Fruit fly (Drosophila melanogaster): ENCODE results near the gene Sarm.
A peak's percentile ranks its signal among the peaks of the same experiment; 100 is the strongest.

The Sarm gene

DNA sequence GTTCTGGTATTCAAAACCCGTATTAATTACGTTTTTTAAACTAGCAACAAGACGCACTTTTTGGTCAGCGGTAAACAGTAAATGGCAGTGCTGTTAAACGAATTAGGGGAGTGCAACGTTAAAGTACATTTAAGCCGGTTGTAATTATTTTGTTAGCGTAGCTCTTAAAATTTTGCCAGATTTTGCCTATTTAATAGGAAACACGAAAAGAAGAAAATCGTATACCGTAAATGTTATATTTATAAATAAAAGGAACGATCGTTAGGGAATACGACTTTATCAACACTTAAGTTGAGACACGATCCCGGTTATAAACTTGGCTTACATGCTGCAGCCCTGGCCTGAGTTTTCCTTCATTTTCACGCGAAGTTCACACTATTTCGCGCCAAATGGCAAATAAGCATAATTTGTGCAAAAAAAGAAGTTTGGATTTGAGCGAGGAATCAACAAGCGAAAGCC is 73.8 kb downstream of the Sarm start, which contains the start of the genes Setx and mus301 (continued):
- TF ChIP-seq CG11560 (tag; IDR thresholded peaks at IDR 0.05) (peak; percentile 60; the same call in 1 of the 3 replicates), CG10267 (tag; optimal IDR thresholded peaks at IDR 0.05) (peak; percentile 98), dm (GFP tag; optimal IDR thresholded peaks at IDR 0.05) (peak; percentile 80), bbx (GFP tag; IDR thresholded peaks at IDR 0.05; ENCODE audit: partially characterized antibody) (no peak), Hr3 (GFP tag; optimal IDR thresholded peaks at IDR 0.05) (peak; percentile 85), zen (tag; optimal IDR thresholded peaks at IDR 0.05) (peak; percentile 88), Awh (GFP tag; IDR thresholded peaks at IDR 0.05) (no peak), Taf1 (GFP tag; IDR thresholded peaks at IDR 0.05) (no peak; the same call in 1 of the 2 replicates), CG14667 (GFP tag; IDR thresholded peaks at IDR 0.05) (peak; percentile 66), sob (GFP tag; IDR thresholded peaks at IDR 0.05) (peak; percentile 92), Ssrp (tag; optimal IDR thresholded peaks at IDR 0.05) (peak; percentile 72), ttk (GFP tag; IDR thresholded peaks at IDR 0.05) (peak; percentile 54; the same call in 1 of the 2 replicates), Fer2 (tag; optimal IDR thresholded peaks at IDR 0.05) (peak; percentile 52), CG2712 (tag; optimal IDR thresholded peaks at IDR 0.05) (peak; percentile 82), pum (GFP tag; optimal IDR thresholded peaks at IDR 0.05) (peak; percentile 81), z (GFP tag; IDR thresholded peaks at IDR 0.05) (no peak), CG5180 (GFP tag; optimal IDR thresholded peaks at IDR 0.05) (no peak), CG3995 (GFP tag; optimal IDR thresholded peaks at IDR 0.05) (peak; percentile 54), Camta (GFP tag; optimal IDR thresholded peaks at IDR 0.05) (peak; percentile 84), Fer3 (tag; optimal IDR thresholded peaks at IDR 0.05) (peak; percentile 70), Rfx (GFP tag; IDR thresholded peaks at IDR 0.05) (peak; percentile 89), tin (GFP tag; optimal IDR thresholded peaks at IDR 0.05) (peak; percentile 85), insv (GFP tag; optimal IDR thresholded peaks at IDR 0.05) (peak in 1 of 2 experiments; percentile 51), CG14860 (GFP tag; IDR thresholded peaks at IDR 0.05; ENCODE audit: partially characterized antibody) (no peak), jing (GFP tag; optimal IDR thresholded peaks at IDR 0.05) (peak; percentile 25), Eip74EF (GFP tag; optimal IDR thresholded peaks at IDR 0.05) (no peak), cad (GFP tag; optimal IDR thresholded peaks at IDR 0.05) (no peak), CG7928 (GFP tag; optimal IDR thresholded peaks at IDR 0.05) (peak; percentile 94), row (GFP tag; IDR thresholded peaks at IDR 0.05) (peak; percentile 68), CG9932 (GFP tag; IDR thresholded peaks at IDR 0.05) (peak; percentile 94), emc (GFP tag; optimal IDR thresholded peaks at IDR 0.05) (peak; percentile 71), gro (GFP tag; optimal IDR thresholded peaks at IDR 0.05) (peak; percentile 84), br (optimal IDR thresholded peaks at IDR 0.05) (no peak), hb (GFP tag; IDR thresholded peaks at IDR 0.05; ENCODE audit: partially characterized antibody) (no peak), psq (GFP tag; optimal IDR thresholded peaks at IDR 0.05) (peak; percentile 42), Myb (GFP tag; optimal IDR thresholded peaks at IDR 0.05) (peak; percentile 83), CG18619 (GFP tag; optimal IDR thresholded peaks at IDR 0.05) (peak; percentile 77), CG10274 (GFP tag; optimal IDR thresholded peaks at IDR 0.05) (peak; percentile 9), Dll (GFP tag; IDR thresholded peaks at IDR 0.05; ENCODE audit: partially characterized antibody) (0 out of 4 replicates have a peak, but pooled peaks have one; percentile 37), CG6765 (GFP tag; optimal IDR thresholded peaks at IDR 0.05) (no peak), luna (GFP tag; optimal IDR thresholded peaks at IDR 0.05) (peak; percentile 73), kah (GFP tag; optimal IDR thresholded peaks at IDR 0.05) (peak; percentile 4), fd96Cb (tag; optimal IDR thresholded peaks at IDR 0.05) (peak; percentile 66), Dip3 (GFP tag; optimal IDR thresholded peaks at IDR 0.05) (peak; percentile 91), Atf-2 (GFP tag; optimal IDR thresholded peaks at IDR 0.05) (peak; percentile 74), dimm (GFP tag; IDR thresholded peaks at IDR 0.05) (no peak), CG31441 (GFP tag; IDR thresholded peaks at IDR 0.05) (no peak), CG15479 (GFP tag; optimal IDR thresholded peaks at IDR 0.05) (peak; percentile 20), CG4404 (GFP tag; IDR thresholded peaks at IDR 0.05) (peak; percentile 75), CG14965 (GFP tag; optimal IDR thresholded peaks at IDR 0.05; ENCODE audit: borderline replicate concordance) (no peak), CG6854 (GFP tag; optimal IDR thresholded peaks at IDR 0.05) (no peak)

All from whole organism, embryonic.